Worm (Caenorhabditis elegans) whole organism, L4 larva: ENCODE measurements around the gene pkc-1.

Experiments used
- F37D6.2 ChIP-seq: sonication (generic microtip); optimal IDR thresholded peaks from 2 replicates; lab custom pipeline; 2016; ENCODE audit warnings: mild to moderate bottlenecking, missing genetic modification characterization, missing compliant biosample characterization
- aha-1 ChIP-seq: fragments of 150-350 bp; peaks from one replicate; lab custom pipeline; 2014; ENCODE audit warnings: missing biosample characterization, missing genetic modification characterization
- ama-1 ChIP-seq: fragments of 150-350 bp; optimal IDR thresholded peaks from 2 replicates; lab custom pipeline; 2014; ENCODE audit warnings: inconsistent platforms, mixed read lengths
- ceh-44 ChIP-seq: fragments of 200-800 bp; sonication (Bioruptor generic); IDR thresholded peaks from 2 replicates; pipeline ENCODE4 v1.3.6; 2022; ENCODE audit warnings: missing genetic modification reagents, missing genetic modification characterization, missing compliant biosample characterization
- ces-1 ChIP-seq: fragments of 150-350 bp; sonication (generic microtip); optimal IDR thresholded peaks from 4 replicates; lab custom pipeline; 2014; ENCODE audit warnings: missing biosample characterization, missing genetic modification reagents, missing genetic modification characterization
- ctbp-1 ChIP-seq: fragments of 200-800 bp; sonication (Bioruptor generic); IDR thresholded peaks from 2 replicates; pipeline ENCODE4 v1.3.6; 2022; ENCODE audit warnings: missing genetic modification reagents, missing genetic modification characterization, missing compliant biosample characterization
- daf-19 ChIP-seq: fragments of 200-800 bp; sonication (Bioruptor generic); conservative IDR thresholded peaks from 2 replicates; pipeline ENCODE4 v1.3.6; 2022; ENCODE audit warnings: missing genetic modification characterization, missing compliant biosample characterization
- dve-1 ChIP-seq: sonication (generic microtip); optimal IDR thresholded peaks from 2 replicates; lab custom pipeline; 2017; ENCODE audit warnings: antibody characterized with exemption, mild to moderate bottlenecking, missing genetic modification characterization, missing compliant biosample characterization; ENCODE audit not compliant: insufficient read depth
- egl-43 ChIP-seq: fragments of 200-800 bp; sonication (Bioruptor generic); IDR thresholded peaks from 2 replicates; pipeline ENCODE4 v1.3.6; 2022; ENCODE audit warnings: missing genetic modification reagents, missing genetic modification characterization, missing compliant biosample characterization
- gei-8 ChIP-seq: fragments of 200-800 bp; sonication (Bioruptor generic); optimal IDR thresholded peaks from 2 replicates; lab custom pipeline; 2018; ENCODE audit warnings: mild to moderate bottlenecking, missing genetic modification characterization, missing compliant biosample characterization
- hif-1 ChIP-seq, 2 experiments: sonication (generic microtip); optimal IDR thresholded peaks; 2 replicates each; lab custom pipeline; 2016 to 2017; ENCODE audit warnings: missing compliant biosample characterization in 2 of 2, missing genetic modification characterization in 2 of 2, missing genetic modification reagents in 2 of 2, missing genotype in 2 of 2, mild to moderate bottlenecking in 1 of 2
- hlh-30 ChIP-seq: sonication (generic microtip); optimal IDR thresholded peaks from 2 replicates; lab custom pipeline; 2017; ENCODE audit warnings: antibody characterized with exemption, mild to moderate bottlenecking, missing genetic modification characterization, missing compliant biosample characterization; ENCODE audit not compliant: insufficient read depth
- hmg-1.1 ChIP-seq: fragments of 200-800 bp; sonication (Bioruptor generic); IDR thresholded peaks from 2 replicates; pipeline ENCODE4 v1.3.6; 2022; ENCODE audit warnings: missing genetic modification reagents, missing genetic modification characterization, missing compliant biosample characterization
- lin-13 ChIP-seq: fragments of 150-350 bp; optimal IDR thresholded peaks from 2 replicates; lab custom pipeline; 2014; ENCODE audit warnings: missing biosample characterization, missing genetic modification reagents, missing genetic modification characterization
- lin-38 ChIP-seq: fragments of 200-800 bp; sonication (Bioruptor generic); IDR thresholded peaks from 2 replicates; pipeline ENCODE4 v1.3.6; 2022; ENCODE audit warnings: missing genetic modification reagents, missing genetic modification characterization, missing compliant biosample characterization
- lsy-2 ChIP-seq, 2 experiments: fragments of 150-350 bp in 1 of 2; sonication (generic microtip) in 1 of 2; optimal IDR thresholded peaks; 2 replicates each; lab custom pipeline; 2014 to 2017; ENCODE audit warnings: missing biosample characterization in 2 of 2, missing genetic modification characterization in 2 of 2
- madf-9 ChIP-seq: fragments of 200-800 bp; sonication (Bioruptor generic); conservative IDR thresholded peaks from 2 replicates; pipeline ENCODE4 v1.3.6; 2022; ENCODE audit warnings: missing genetic modification reagents, missing genetic modification characterization, missing compliant biosample characterization
- mdl-1 ChIP-seq, 2 experiments: fragments of 150-350 bp in 1 of 2; sonication (generic microtip) in 1 of 2; optimal IDR thresholded peaks; 2 replicates each; lab custom pipeline; 2014 to 2017; ENCODE audit warnings: missing biosample characterization in 2 of 2, missing genetic modification characterization in 2 of 2
- mdt-29 ChIP-seq: fragments of 200-800 bp; sonication (Bioruptor generic); IDR thresholded peaks from 2 replicates; pipeline ENCODE4 v1.3.6; 2022; ENCODE audit warnings: missing genetic modification reagents, missing genetic modification characterization, missing compliant biosample characterization
- mep-1 ChIP-seq: fragments of 150-350 bp; sonication (generic microtip); optimal IDR thresholded peaks from 3 replicates; lab custom pipeline; 2014; ENCODE audit warnings: missing biosample characterization, missing genetic modification characterization
- mes-2 ChIP-seq: sonication (generic microtip); optimal IDR thresholded peaks from 2 replicates; lab custom pipeline; 2016; ENCODE audit warnings: missing genotype, mild to moderate bottlenecking, missing genetic modification characterization, missing compliant biosample characterization; ENCODE audit not compliant: poor library complexity, severe bottlenecking
- nhr-102 ChIP-seq: sonication (generic microtip); optimal IDR thresholded peaks from 2 replicates; lab custom pipeline; 2016; ENCODE audit warnings: mild to moderate bottlenecking, missing genetic modification characterization, moderate library complexity, missing compliant biosample characterization
- nhr-48 ChIP-seq: sonication (generic microtip); optimal IDR thresholded peaks from 2 replicates; lab custom pipeline; 2016; ENCODE audit warnings: mild to moderate bottlenecking, missing genetic modification characterization, missing compliant biosample characterization
- nhr-6 ChIP-seq: fragments of 150-350 bp; optimal IDR thresholded peaks from 2 replicates; lab custom pipeline; 2014; ENCODE audit warnings: missing biosample characterization, missing genetic modification characterization
- nhr-76 ChIP-seq: fragments of 150-350 bp; optimal IDR thresholded peaks from 2 replicates; lab custom pipeline; 2014; ENCODE audit warnings: missing biosample characterization, missing genetic modification characterization
- rbr-2 ChIP-seq: sonication (generic microtip); optimal IDR thresholded peaks from 2 replicates; lab custom pipeline; 2016; ENCODE audit warnings: missing genotype, missing genetic modification characterization, missing compliant biosample characterization
- sdz-12 ChIP-seq: fragments of 200-800 bp; sonication (Bioruptor generic); optimal IDR thresholded peaks from 2 replicates; lab custom pipeline; 2018; ENCODE audit warnings: mild to moderate bottlenecking, missing genetic modification characterization, missing compliant biosample characterization
- set-16 ChIP-seq: fragments of 200-800 bp; sonication (Bioruptor generic); IDR thresholded peaks from 2 replicates; pipeline ENCODE4 v1.3.6; 2022; ENCODE audit warnings: missing genetic modification reagents, missing genetic modification characterization, missing compliant biosample characterization
- spr-1 ChIP-seq: sonication (generic microtip); optimal IDR thresholded peaks from 2 replicates; lab custom pipeline; 2016; ENCODE audit warnings: mild to moderate bottlenecking, missing genetic modification characterization, missing compliant biosample characterization
- unc-130 ChIP-seq: sonication (generic microtip); optimal IDR thresholded peaks from 2 replicates; lab custom pipeline; 2016; ENCODE audit warnings: missing genetic modification reagents, missing genetic modification characterization, missing compliant biosample characterization
- unc-62 ChIP-seq, 3 experiments: fragments of 150-350 bp in 1 of 3; sonication (generic microtip); optimal IDR thresholded peaks in 2 of 3; peaks in 1 of 3; 1 replicate in 1 of 3; 2 replicates in 2 of 3; lab custom pipeline; 2014 to 2017; ENCODE audit warnings: missing biosample characterization in 3 of 3, missing genetic modification characterization in 3 of 3, missing genetic modification reagents in 3 of 3, missing genotype in 1 of 3
- vab-7 ChIP-seq: fragments of 200-800 bp; sonication (Bioruptor generic); IDR thresholded peaks from 2 replicates; pipeline ENCODE4 v1.3.6; 2022; ENCODE audit warnings: missing genetic modification reagents, missing genetic modification characterization, missing compliant biosample characterization

Gene pkc-1

DNA sequence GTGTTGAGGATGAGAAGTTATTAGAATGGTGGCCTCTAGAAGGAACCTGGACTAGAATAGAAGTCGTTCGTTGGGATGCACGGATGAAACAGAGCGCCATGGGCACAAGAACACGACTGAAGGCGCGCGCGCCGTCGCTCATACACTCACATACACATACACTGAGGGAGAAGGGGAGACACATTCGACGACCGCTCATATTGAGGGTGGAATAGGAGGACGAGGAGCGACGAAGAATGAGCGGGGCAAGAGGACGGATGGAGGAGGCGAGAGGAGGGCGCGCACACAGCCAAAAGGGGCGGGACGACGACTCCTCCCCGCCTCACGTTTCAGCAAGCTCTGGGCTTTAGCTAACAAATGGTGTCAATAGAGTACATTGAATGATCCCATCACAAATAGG lies 6.8 kb upstream of the pkc-1 start:
- TF ChIP-seq mep-1 (tag; lab: Kevin White, UChicago) (peak; percentile 52), ceh-44 (0 out of 2 replicates have a peak, but pooled peaks have one; percentile 2), lin-38 (GFP tag; lab: Robert Waterston, UW) (peak; percentile 28; the same call in 1 of the 2 replicates), F37D6.2 (tag; lab: Kevin White, UChicago) (peak; percentile 9), daf-19 (GFP tag; lab: Robert Waterston, UW) (no peak), rbr-2 (tag; lab: Kevin White, UChicago) (peak; percentile 34), hlh-30 (tag; lab: Kevin White, UChicago) (peak; percentile 31), sdz-12 (GFP tag; lab: Kevin White, UChicago) (no peak), egl-43 (peak; percentile 50; the same call in 1 of the 2 replicates), dve-1 (no peak), mdl-1 (tag; optimal IDR thresholded peaks at IDR 0.05; lab: Kevin White, UChicago) (no peak), ctbp-1 (0 out of 2 replicates have a peak, but pooled peaks have one; percentile 15), lin-13 (GFP tag; lab: Kevin White, UChicago) (peak; percentile 30), set-16 (GFP tag; lab: Robert Waterston, UW) (peak; percentile 88), hif-1 (tag; optimal IDR thresholded peaks at IDR 0.05; lab: Kevin White, UChicago) (peak in 1 of 2 experiments; percentile 14), ama-1 (lab: Kevin White, UChicago) (peak; percentile 45), nhr-76 (tag; lab: Kevin White, UChicago) (no peak), gei-8 (GFP tag; lab: Kevin White, UChicago) (no peak), nhr-6 (tag; lab: Kevin White, UChicago) (peak; percentile 25), lsy-2 (tag; optimal IDR thresholded peaks at IDR 0.05; lab: Kevin White, UChicago) (peak in 1 of 2 experiments; percentile 12), spr-1 (tag; lab: Kevin White, UChicago) (peak; percentile 18), hmg-1.1 (GFP tag; lab: Robert Waterston, UW) (peak; percentile 63), mes-2 (tag; lab: Kevin White, UChicago) (peak; percentile 51)

DNA sequence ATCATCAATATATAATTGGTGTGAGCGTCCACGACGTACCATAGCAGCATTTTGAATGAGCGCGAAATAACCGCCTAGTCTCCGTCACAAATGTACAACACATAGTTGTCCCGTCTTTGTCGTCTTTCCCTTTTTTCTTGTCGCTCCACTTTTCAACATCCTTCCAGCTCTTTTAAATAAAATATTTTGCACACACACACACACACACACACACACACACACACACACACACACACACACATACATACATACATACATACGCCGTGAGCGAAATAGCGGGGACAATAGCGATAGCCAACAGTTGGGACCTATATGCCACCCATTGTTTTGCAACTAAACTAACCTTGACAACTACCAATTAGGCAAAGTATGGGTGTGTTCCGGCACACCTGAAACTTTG lies 6.4 kb upstream of the pkc-1 start:
- TF ChIP-seq nhr-102 (tag; lab: Kevin White, UChicago) (no peak), hlh-30 (tag; lab: Kevin White, UChicago) (no peak), mdt-29 (GFP tag; lab: Robert Waterston, UW) (no peak), lsy-2 (tag; optimal IDR thresholded peaks at IDR 0.05; lab: Kevin White, UChicago) (peak in 1 of 2 experiments; percentile 20), unc-130 (GFP tag; lab: Kevin White, UChicago) (no peak), mes-2 (tag; lab: Kevin White, UChicago) (peak; percentile 33), madf-9 (GFP tag; lab: Robert Waterston, UW) (no peak), ces-1 (no peak), dve-1 (no peak), vab-7 (GFP tag; lab: Robert Waterston, UW) (no peak), aha-1 (tag; lab: Kevin White, UChicago) (peak; percentile 63)
- TF ChIP-seq, all 104 proteins: peak for 3

DNA sequence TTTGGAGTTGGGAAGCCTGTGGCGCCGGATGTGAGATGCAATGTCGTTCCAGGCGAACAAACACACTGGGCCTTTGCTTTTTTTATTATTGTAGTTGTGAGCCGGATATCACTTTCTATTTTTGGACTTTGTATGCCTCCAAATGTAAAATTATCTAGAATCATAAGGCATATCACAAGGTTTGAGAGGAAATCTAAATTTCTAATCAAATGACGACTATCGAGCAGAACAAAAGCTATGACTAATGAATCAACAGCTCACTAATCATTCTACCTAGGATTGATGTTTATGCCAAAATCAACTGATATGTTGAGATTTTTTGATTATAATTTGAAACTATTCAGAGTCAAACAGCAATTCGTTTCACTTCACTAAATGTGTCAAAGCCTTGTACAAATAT lies 5.9 kb upstream of the pkc-1 start:
- TF ChIP-seq sdz-12 (GFP tag; lab: Kevin White, UChicago) = no peak
- TF ChIP-seq unc-62 (GFP tag; optimal IDR thresholded peaks at IDR 0.05 in 1 of 2; lab: Kevin White, UChicago) = peak in 1 of 2 experiments; percentile 64
- no peak for TF ChIP-seq unc-62 (tag; optimal IDR thresholded peaks at IDR 0.05; lab: Kevin White, UChicago)

DNA sequence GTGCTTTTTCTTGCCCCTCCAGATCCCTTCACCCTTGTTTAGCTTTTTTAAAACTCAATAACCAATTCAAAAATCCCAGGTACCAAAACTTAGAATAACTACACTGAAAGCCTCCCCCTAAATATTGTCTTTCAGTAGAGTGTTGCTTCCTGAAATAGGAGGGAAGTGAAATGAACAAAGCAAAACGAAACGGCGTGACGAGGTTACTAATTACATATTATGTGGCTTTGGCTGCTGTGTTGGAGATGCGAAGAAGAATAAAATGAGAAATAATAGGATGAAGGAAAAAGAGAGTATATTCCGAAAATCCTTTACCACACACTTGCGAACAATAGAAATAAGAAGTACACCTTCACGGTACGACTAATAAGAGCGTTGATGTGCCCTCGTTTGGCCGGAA lies 4.2 kb upstream of the pkc-1 start:
- no peak for TF ChIP-seq nhr-48 (tag; lab: Kevin White, UChicago)
